Fruit fly (Drosophila melanogaster) whole organism: ENCODE results near the gene CG31358.

Experiments
- CG8478 ChIP-seq: fragments of >200 bp; optimal IDR thresholded peaks from 2 replicates; lab custom pipeline; 2018; ENCODE audit warnings: inconsistent platforms
- Dll ChIP-seq: fragments of >200 bp; optimal IDR thresholded peaks from 2 replicates; lab custom pipeline; 2017
- EcR ChIP-seq, 2 experiments: fragments of >200 bp; optimal IDR thresholded peaks; 2 replicates each; lab custom pipeline; 2017; ENCODE audit warnings: missing biosample characterization in 2 of 2, missing genetic modification characterization in 2 of 2, missing genetic modification reagents in 2 of 2
- pan ChIP-seq: fragments of >200 bp; optimal IDR thresholded peaks from 2 replicates; lab custom pipeline; 2017
- psq ChIP-seq: fragments of >200 bp; optimal IDR thresholded peaks from 2 replicates; lab custom pipeline; 2017
- usp ChIP-seq: fragments of >200 bp; optimal IDR thresholded peaks from 2 replicates; lab custom pipeline; 2017; ENCODE audit warnings: missing biosample characterization, missing genetic modification characterization, mixed read lengths

The CG31358 gene

dm6 chr3R:12031657-12032056 is at the start of gene CG31358, which contains the start of the genes CG42504 and CG42505:
TSS of gene CG31358 (minus strand) at chr3R:12031757.
TSS of gene CG42504 (minus strand) at chr3R:12031757.
TSS of gene CG42505 (minus strand) at chr3R:12031757.
- no peak for TF ChIP-seq usp (GFP tag; lab: Kevin White, UChicago)
- no peak for TF ChIP-seq CG8478 (lab: Kevin White, UChicago)
- TF ChIP-seq pan (lab: Kevin White, UChicago), result no peak
- TF ChIP-seq psq (lab: Kevin White, UChicago), result no peak

dm6 chr3R:12080370-12080968 is 48.9 kb upstream of the CG31358 start:
- TF ChIP-seq EcR (GFP tag; optimal IDR thresholded peaks at IDR 0.05; lab: Kevin White, UChicago), result no peak
- TF ChIP-seq Dll, result no peak
- no peak for TF ChIP-seq psq (lab: Kevin White, UChicago)
- TF ChIP-seq pan (lab: Kevin White, UChicago), result no peak
- TF ChIP-seq usp (GFP tag; lab: Kevin White, UChicago), result no peak
- no peak for TF ChIP-seq CG8478 (lab: Kevin White, UChicago)

DNA sequence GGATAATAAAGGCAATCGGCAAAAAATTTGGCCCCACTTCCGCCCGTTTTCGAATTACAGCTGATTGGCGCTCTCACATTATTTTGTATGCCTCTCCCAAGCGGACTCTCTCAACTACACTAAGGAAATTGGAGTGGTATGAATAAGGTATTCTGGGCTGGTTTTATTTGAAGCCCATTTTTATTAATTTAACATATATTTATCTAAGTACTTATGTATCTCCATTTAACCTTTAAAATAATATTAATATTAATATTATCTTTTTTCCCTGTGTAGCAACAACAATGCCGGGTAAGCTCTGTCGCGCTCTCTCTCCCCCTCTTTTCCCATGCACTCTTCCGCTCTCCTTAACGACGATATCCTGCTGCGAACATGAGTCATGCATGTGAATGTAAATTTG is 47.4 kb upstream of the CG31358 start:
- TF ChIP-seq pan (lab: Kevin White, UChicago) (no peak), Dll (no peak), EcR (GFP tag; optimal IDR thresholded peaks at IDR 0.05; lab: Kevin White, UChicago) (no peak), psq (lab: Kevin White, UChicago) (no peak), usp (GFP tag; lab: Kevin White, UChicago) (no peak), CG8478 (lab: Kevin White, UChicago) (no peak)

dm6 chr3R:12062844-12063243 is 31.3 kb upstream of the CG31358 start, which contains the start of gene CG14740:
TSS of gene CG14740 (minus strand) at chr3R:12062944.
- no peak for TF ChIP-seq Dll
- TF ChIP-seq pan (lab: Kevin White, UChicago), result no peak
- TF ChIP-seq usp (GFP tag; lab: Kevin White, UChicago), result no peak
- TF ChIP-seq EcR (GFP tag; optimal IDR thresholded peaks at IDR 0.05; lab: Kevin White, UChicago), result no peak
- TF ChIP-seq CG8478 (lab: Kevin White, UChicago), result no peak
- no peak for TF ChIP-seq psq (lab: Kevin White, UChicago)

dm6 chr3R:12049113-12049512 is 17.6 kb upstream of the CG31358 start, which contains the start of gene CG14739:
TSS of gene CG14739 (minus strand) at chr3R:12049213.
- no peak for TF ChIP-seq Dll

dm6 chr3R:12040228-12040627 is 8.7 kb upstream of the CG31358 start, which contains the start of gene CG14736:
TSS of gene CG14736 (plus strand) at chr3R:12040528.
- TF ChIP-seq usp (GFP tag; lab: Kevin White, UChicago) (no peak), CG8478 (lab: Kevin White, UChicago) (no peak), EcR (GFP tag; optimal IDR thresholded peaks at IDR 0.05; lab: Kevin White, UChicago) (no peak), Dll (no peak), pan (lab: Kevin White, UChicago) (no peak), psq (lab: Kevin White, UChicago) (no peak)

- TF ChIP-seq Dll (no peak), EcR (GFP tag; optimal IDR thresholded peaks at IDR 0.05; lab: Kevin White, UChicago) (no peak)
Observed at dm6 chr3R:12032842-12033241, 1.3 kb upstream of the CG31358 start, which contains the start of gene ssp5. TSS of gene ssp5 (plus strand) at chr3R:12033142.

- no peak for TF ChIP-seq EcR (GFP tag; optimal IDR thresholded peaks at IDR 0.05; lab: Kevin White, UChicago)
- TF ChIP-seq psq (lab: Kevin White, UChicago), result no peak
- TF ChIP-seq pan (lab: Kevin White, UChicago), result no peak
- no peak for TF ChIP-seq usp (GFP tag; lab: Kevin White, UChicago)
- no peak for TF ChIP-seq Dll
- no peak for TF ChIP-seq CG8478 (lab: Kevin White, UChicago)
Observed at dm6 chr3R:12020987-12021386, 10.6 kb downstream of the CG31358 start.

DNA sequence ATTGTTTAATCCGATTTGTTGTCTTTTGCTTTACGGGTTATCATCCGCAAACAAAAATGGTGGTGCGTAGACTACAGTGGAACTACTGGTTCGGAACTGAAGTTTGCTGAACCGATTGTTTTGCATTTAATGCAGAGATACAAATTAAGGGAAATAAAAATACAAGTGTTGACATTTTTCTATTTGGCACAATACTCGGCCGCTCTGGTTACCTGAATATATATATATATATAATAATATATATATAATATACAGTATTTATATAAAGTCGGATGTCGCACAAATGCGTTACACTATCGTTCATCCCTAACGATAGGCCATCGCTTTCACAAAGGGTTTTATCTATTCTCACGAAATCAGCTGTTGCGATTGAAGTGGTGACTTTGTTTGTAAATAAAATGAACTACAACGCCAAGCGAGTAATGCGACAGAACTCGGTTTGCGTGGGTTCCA is 14.7 kb downstream of the CG31358 start, which contains the start of the genes DCAF12 and Spt3:
DCAF12 (minus strand) TSS at position 204 of the 453 bp plus-strand sequence.
Spt3 (plus strand) TSS at position 329 of the 453 bp plus-strand sequence.
- no peak for TF ChIP-seq usp (GFP tag; lab: Kevin White, UChicago)
- TF ChIP-seq pan (lab: Kevin White, UChicago), result no peak
- TF ChIP-seq CG8478 (lab: Kevin White, UChicago), result no peak
- no peak for TF ChIP-seq Dll
- no peak for TF ChIP-seq psq (lab: Kevin White, UChicago)
- no peak for TF ChIP-seq EcR (GFP tag; optimal IDR thresholded peaks at IDR 0.05; lab: Kevin White, UChicago)

DNA sequence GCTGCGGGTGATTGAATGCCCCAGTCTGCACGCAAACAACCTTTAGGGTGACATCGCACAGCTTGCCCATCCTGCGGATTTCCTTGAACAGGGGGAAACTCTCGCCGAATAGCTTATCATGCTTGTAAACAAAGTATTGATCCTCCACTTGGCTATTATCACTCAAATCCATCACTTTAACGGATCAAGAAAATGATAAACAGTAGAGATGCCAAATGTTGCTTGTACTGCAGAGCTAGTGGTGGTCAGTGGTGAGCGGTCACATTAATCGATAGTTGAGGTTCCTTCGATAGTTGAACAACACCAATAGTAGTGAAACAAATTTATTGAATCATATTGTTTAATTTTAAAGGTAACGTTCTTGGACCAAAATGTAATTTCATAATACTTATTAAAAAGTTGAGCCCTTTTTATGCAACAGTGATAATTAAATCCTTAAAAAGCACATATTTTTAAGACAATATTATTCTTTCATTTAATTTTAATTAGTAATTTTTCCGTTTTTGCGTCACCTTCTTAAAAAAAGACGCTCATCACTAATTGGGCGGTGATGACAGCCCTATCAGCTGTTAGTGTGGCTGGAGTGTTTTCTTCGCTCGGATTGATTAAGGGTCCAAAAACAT is 21.2 kb downstream of the CG31358 start, which contains the start of the genes KLHL18 and GCC185:
KLHL18 (minus strand) TSS at position 233 of the 623 bp plus-strand sequence.
GCC185 (plus strand) TSS at position 571 of the 623 bp plus-strand sequence.
- no peak for TF ChIP-seq CG8478 (lab: Kevin White, UChicago)

DNA sequence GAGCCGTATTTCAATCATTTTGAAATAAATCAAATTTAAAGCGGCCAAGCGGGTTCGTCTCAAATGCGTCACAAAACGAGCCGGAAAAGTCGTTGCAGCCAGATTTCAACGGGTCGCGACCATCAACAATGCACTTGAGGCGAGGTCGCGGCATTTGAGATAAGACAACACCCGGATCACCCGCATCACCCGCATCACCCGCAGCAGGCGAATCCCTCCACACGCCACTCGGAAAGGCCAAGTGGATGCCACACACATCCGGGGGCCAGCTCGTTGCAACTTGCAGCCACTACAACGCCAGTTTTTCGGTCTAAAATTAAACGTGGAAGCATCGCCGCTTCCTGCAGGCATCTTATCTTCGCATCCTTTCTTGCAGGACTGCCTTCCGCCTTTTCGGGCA is 25.1 kb downstream of the CG31358 start:
- TF ChIP-seq EcR (GFP tag; optimal IDR thresholded peaks at IDR 0.05; lab: Kevin White, UChicago), result no peak
- no peak for TF ChIP-seq CG8478 (lab: Kevin White, UChicago)
- no peak for TF ChIP-seq Dll
- TF ChIP-seq pan (lab: Kevin White, UChicago), result no peak
- no peak for TF ChIP-seq psq (lab: Kevin White, UChicago)
- TF ChIP-seq usp (GFP tag; lab: Kevin White, UChicago), result no peak

dm6 chr3R:12005417-12005816 is 26.1 kb downstream of the CG31358 start, which contains the start of gene Tk:
TSS of gene Tk (minus strand) at chr3R:12005473.
- no peak for TF ChIP-seq CG8478 (lab: Kevin White, UChicago)
- no peak for TF ChIP-seq psq (lab: Kevin White, UChicago)
- TF ChIP-seq usp (GFP tag; lab: Kevin White, UChicago), result no peak
- no peak for TF ChIP-seq pan (lab: Kevin White, UChicago)
- no peak for TF ChIP-seq EcR (GFP tag; optimal IDR thresholded peaks at IDR 0.05; lab: Kevin White, UChicago)
- no peak for TF ChIP-seq Dll
